Fruit fly (Drosophila melanogaster): Measurements from ENCODE around the gene CG15465.

CG15465 gene

dm6 chrX:5143810-5144209 lies 58.3 kb downstream of the CG15465 start (continued):
- TF ChIP-seq Oli (tag; optimal IDR thresholded peaks at IDR 0.05): peak; percentile 25
- peak; percentile 7 for TF ChIP-seq CG10267 (tag; optimal IDR thresholded peaks at IDR 0.05)
- TF ChIP-seq unc-4 (GFP tag; IDR thresholded peaks at IDR 0.05; ENCODE audit: partially characterized antibody): no peak
- peak; percentile 43 for TF ChIP-seq gem (tag; optimal IDR thresholded peaks at IDR 0.05)
- TF ChIP-seq az2 (GFP tag; optimal IDR thresholded peaks at IDR 0.05): peak; percentile 14
- no peak for TF ChIP-seq Spps (tag; optimal IDR thresholded peaks at IDR 0.05)
- no peak for TF ChIP-seq Mad (GFP tag; optimal IDR thresholded peaks at IDR 0.05)
- TF ChIP-seq CG7271 (tag; optimal IDR thresholded peaks at IDR 0.05): no peak
- TF ChIP-seq scrt (GFP tag; optimal IDR thresholded peaks at IDR 0.05): peak; percentile 8
- TF ChIP-seq Max (GFP tag; optimal IDR thresholded peaks at IDR 0.05): no peak
- peak; percentile 23 for TF ChIP-seq CG13424 (tag; optimal IDR thresholded peaks at IDR 0.05)
- peak; percentile 27 for TF ChIP-seq fd96Cb (tag; optimal IDR thresholded peaks at IDR 0.05)

- TF ChIP-seq CTCF (GFP tag; optimal IDR thresholded peaks at IDR 0.05): peak; percentile 86
- TF ChIP-seq bbx (GFP tag; IDR thresholded peaks at IDR 0.05; ENCODE audit: partially characterized antibody): no peak
Measured at dm6 chrX:5152888-5153287, 67.3 kb downstream of the CG15465 start.

dm6 chrX:5164924-5165323 lies 79.4 kb downstream of the CG15465 start:
- TF ChIP-seq Deaf1 (tag; optimal IDR thresholded peaks at IDR 0.05): peak; percentile 93
- peak; percentile 45 for TF ChIP-seq cg (GFP tag; optimal IDR thresholded peaks at IDR 0.05)
- no peak for TF ChIP-seq CG1602 (GFP tag; optimal IDR thresholded peaks at IDR 0.05)
- no peak for TF ChIP-seq CG11247 (GFP tag; IDR thresholded peaks at IDR 0.05)
- peak; percentile 31 for TF ChIP-seq abd-A (tag; optimal IDR thresholded peaks at IDR 0.05)
- peak; percentile 3 for TF ChIP-seq CG13894 (tag; optimal IDR thresholded peaks at IDR 0.05)

dm6 chrX:5168193-5168592 lies 82.6 kb downstream of the CG15465 start:
- no peak for TF ChIP-seq CG7271 (tag; optimal IDR thresholded peaks at IDR 0.05)
- TF ChIP-seq jumu (GFP tag; optimal IDR thresholded peaks at IDR 0.05): no peak
- no peak for TF ChIP-seq CG34224 (GFP tag; IDR thresholded peaks at IDR 0.05; ENCODE audit: partially characterized antibody)
- TF ChIP-seq CG10543 (GFP tag; optimal IDR thresholded peaks at IDR 0.05): no peak
- TF ChIP-seq CG13123 (GFP tag; optimal IDR thresholded peaks at IDR 0.05): no peak
- TF ChIP-seq ash1 (GFP tag; optimal IDR thresholded peaks at IDR 0.05): no peak
- no peak for TF ChIP-seq Ets97D (GFP tag; optimal IDR thresholded peaks at IDR 0.05)
- TF ChIP-seq Xrp1 (GFP tag; IDR thresholded peaks at IDR 0.05): peak; percentile 20; the same call in 1 of the 2 replicates
- no peak for TF ChIP-seq sisA (GFP tag; IDR thresholded peaks at IDR 0.05)
- TF ChIP-seq crc (GFP tag; optimal IDR thresholded peaks at IDR 0.05): no peak
- peak; percentile 59 for TF ChIP-seq stwl (tag; optimal IDR thresholded peaks at IDR 0.05)
- no peak for TF ChIP-seq CG30020 (tag; optimal IDR thresholded peaks at IDR 0.05)
- TF ChIP-seq Hey (tag; optimal IDR thresholded peaks at IDR 0.05): no peak
- no peak for TF ChIP-seq CG4820 (GFP tag; optimal IDR thresholded peaks at IDR 0.05)
- no peak for TF ChIP-seq Meics (GFP tag; optimal IDR thresholded peaks at IDR 0.05)
- TF ChIP-seq CG11085 (GFP tag; IDR thresholded peaks at IDR 0.05): no peak
- TF ChIP-seq Pdp1 (GFP tag; optimal IDR thresholded peaks at IDR 0.05): peak in 1 of 2 experiments; percentile 65
- no peak for TF ChIP-seq grn (GFP tag; optimal IDR thresholded peaks at IDR 0.05)
- no peak for TF ChIP-seq CG12219 (GFP tag; optimal IDR thresholded peaks at IDR 0.05)
- no peak for TF ChIP-seq CG11695 (GFP tag; IDR thresholded peaks at IDR 0.05)
- peak; percentile 13 for TF ChIP-seq CG15696 (tag; optimal IDR thresholded peaks at IDR 0.05)
- no peak for TF ChIP-seq CG18476 (GFP tag; optimal IDR thresholded peaks at IDR 0.05)
- no peak for TF ChIP-seq ssp (GFP tag; IDR thresholded peaks at IDR 0.05)
- TF ChIP-seq CG8388 (GFP tag; optimal IDR thresholded peaks at IDR 0.05): no peak
- TF ChIP-seq CG3281 (GFP tag; optimal IDR thresholded peaks at IDR 0.05): no peak
